Worm (Caenorhabditis elegans): ENCODE results near the gene Y53F4B.7.

DNA sequence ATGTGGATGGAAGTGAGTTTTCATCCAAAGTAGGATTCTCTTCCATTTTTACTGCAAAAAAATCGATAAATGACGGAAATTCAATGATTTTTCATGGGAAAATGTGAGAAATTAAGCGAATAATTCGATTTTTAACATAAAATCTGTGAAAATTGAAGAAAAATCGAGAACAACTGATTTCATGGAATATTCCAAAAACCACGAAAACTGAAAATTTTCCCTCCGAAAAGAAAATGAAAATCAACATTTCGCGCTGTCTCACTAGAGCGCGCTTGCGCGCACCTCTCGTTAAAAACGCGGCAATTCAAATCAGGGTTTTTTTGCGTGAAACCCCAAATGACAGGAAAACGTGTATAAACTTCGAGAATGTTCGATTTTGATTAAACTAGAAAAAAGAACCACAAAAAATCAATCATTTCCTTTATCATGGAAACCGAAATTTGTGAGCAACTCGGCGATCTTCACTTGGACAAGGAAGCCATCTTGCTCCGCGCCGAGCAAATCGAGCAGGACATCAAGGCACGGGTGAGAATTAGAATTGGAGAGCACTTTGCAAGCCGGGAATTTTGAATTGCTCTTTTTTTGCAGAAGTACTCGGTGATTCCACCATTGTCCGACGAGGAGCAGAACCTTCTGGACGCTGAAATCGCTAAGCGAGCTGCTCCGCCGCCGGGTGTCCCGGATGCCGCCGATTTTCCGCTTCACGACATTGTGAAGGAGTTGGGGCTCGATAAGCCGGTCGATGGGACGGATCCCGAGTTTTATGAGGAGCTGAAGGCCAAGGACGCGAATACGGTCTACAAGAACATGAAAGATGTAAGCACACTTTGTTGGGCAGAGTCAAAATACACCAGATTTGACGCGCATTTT, 17.9 kb downstream of the Y53F4B.7 start, which contains the start of the genes Y53F4B.9 and Y53F4B.11:
- TF ChIP-seq mab-5 (tag; optimal IDR thresholded peaks at IDR 0.05) (peak; percentile 67), lin-13 (GFP tag; optimal IDR thresholded peaks at IDR 0.05) (peak; percentile 84), elt-1 (tag; optimal IDR thresholded peaks at IDR 0.05) (no peak), snpc-4 (tag; optimal IDR thresholded peaks at IDR 0.05) (peak; percentile 88), ama-1 (optimal IDR thresholded peaks at IDR 0.05) (no peak), blmp-1 (tag; optimal IDR thresholded peaks at IDR 0.05; ENCODE audit: insufficient read depth) (peak; percentile 48), fos-1 (tag; optimal IDR thresholded peaks at IDR 0.05) (peak; percentile 57)
